Comparison of ENCODE assay signal across 2 fruit fly cellular contexts in the genomic region with DNA sequence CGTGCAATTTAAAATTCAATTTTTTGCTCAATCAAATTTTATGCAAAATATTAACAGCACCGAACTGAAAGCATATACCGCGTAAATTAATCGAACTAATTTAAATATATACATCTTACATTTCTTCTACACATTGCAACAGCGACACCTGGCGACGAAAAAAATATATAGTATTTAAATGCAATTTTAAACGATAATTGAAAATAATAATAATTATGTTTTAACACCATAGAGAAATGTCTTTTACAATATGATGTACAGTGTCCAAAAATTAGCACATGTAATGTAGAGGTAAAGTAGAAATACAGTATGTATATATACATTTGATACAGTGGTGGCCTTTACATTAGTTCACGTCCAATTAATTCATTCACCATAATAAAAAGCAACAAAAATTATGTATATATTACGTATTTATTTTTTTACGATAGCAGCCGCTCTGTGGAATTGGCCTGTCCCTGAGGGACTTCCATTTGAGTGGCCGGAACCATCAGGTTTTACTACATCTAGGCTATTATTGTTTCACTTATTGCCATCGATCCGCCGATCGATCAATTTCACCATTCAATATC.
A peak's percentile ranks its signal among the peaks of the same experiment; 100 is the strongest.
TF ChIP-seq lines count a peak whose summit lies in the region.

No protein-coding gene starts in this region.

- TF ChIP-seq CTCF in whole organism, embryonic (GFP tag; optimal IDR thresholded peaks at IDR 0.05; lab: Kevin White, UChicago): peak; percentile 91

TF ChIP-seq in whole organism, embryonic, 481 proteins besides CTCF, POLR2A, EP300 and RAD21 (continues in another document):
- peak; percentile 69 for TF ChIP-seq amos (GFP tag; IDR thresholded peaks at IDR 0.05; lab: Robert Waterston, UW; ENCODE audit: partially characterized antibody)
- TF ChIP-seq so (GFP tag; IDR thresholded peaks at IDR 0.05; lab: Robert Waterston, UW): 0 out of 3 replicates have a peak, but pooled peaks have one; percentile 25
- peak; percentile 76 for TF ChIP-seq knrl (GFP tag; IDR thresholded peaks at IDR 0.05; lab: Robert Waterston, UW; ENCODE audit: partially characterized antibody)
- TF ChIP-seq Dad (GFP tag; optimal IDR thresholded peaks at IDR 0.05; lab: Kevin White, UChicago): no peak
- peak; percentile 96 for TF ChIP-seq CG15073 (GFP tag; optimal IDR thresholded peaks at IDR 0.05; lab: Kevin White, UChicago)
- TF ChIP-seq CG14441 (GFP tag; IDR thresholded peaks at IDR 0.05; lab: Robert Waterston, UW): 0 out of 2 replicates have a peak, but pooled peaks have one; percentile 15
- TF ChIP-seq Rfx (GFP tag; IDR thresholded peaks at IDR 0.05; lab: Robert Waterston, UW): peak; percentile 23; the same call in 1 of the 2 replicates
- peak; percentile 31 for TF ChIP-seq CG12391 (tag; optimal IDR thresholded peaks at IDR 0.05; lab: Kevin White, UChicago)
- peak; percentile 56 for TF ChIP-seq stwl (tag; optimal IDR thresholded peaks at IDR 0.05; lab: Kevin White, UChicago)
- TF ChIP-seq Camta (GFP tag; optimal IDR thresholded peaks at IDR 0.05; lab: Kevin White, UChicago): no peak
- TF ChIP-seq Ssrp (tag; optimal IDR thresholded peaks at IDR 0.05; lab: Kevin White, UChicago): peak; percentile 9
- peak; percentile 22 for TF ChIP-seq pita (GFP tag; optimal IDR thresholded peaks at IDR 0.05; lab: Kevin White, UChicago)
- TF ChIP-seq Xrp1 (GFP tag; IDR thresholded peaks at IDR 0.05; lab: Robert Waterston, UW): 0 out of 2 replicates have a peak, but pooled peaks have one; percentile 11
- TF ChIP-seq Dek (tag; optimal IDR thresholded peaks at IDR 0.05; lab: Kevin White, UChicago): peak; percentile 16
- peak; percentile 52; the same call in 1 of the 3 replicates for TF ChIP-seq CG6791 (GFP tag; IDR thresholded peaks at IDR 0.05; lab: Robert Waterston, UW; ENCODE audit: partially characterized antibody)
- no peak for TF ChIP-seq jing (GFP tag; optimal IDR thresholded peaks at IDR 0.05; lab: Kevin White, UChicago)
- TF ChIP-seq CG42726 (GFP tag; IDR thresholded peaks at IDR 0.05; lab: Robert Waterston, UW; ENCODE audit: partially characterized antibody): 0 out of 2 replicates have a peak, but pooled peaks have one; percentile 40
- 0 out of 2 replicates have a peak, but pooled peaks have one; percentile 15 for TF ChIP-seq Ada2b (GFP tag; IDR thresholded peaks at IDR 0.05; lab: Robert Waterston, UW)
- TF ChIP-seq CG13287 (GFP tag; IDR thresholded peaks at IDR 0.05; lab: Robert Waterston, UW; ENCODE audit: partially characterized antibody): peak; percentile 44; the same call in 1 of the 2 replicates
- TF ChIP-seq CG7963 (GFP tag; IDR thresholded peaks at IDR 0.05; lab: Robert Waterston, UW; ENCODE audit: partially characterized antibody): 0 out of 3 replicates have a peak, but pooled peaks have one; percentile 14
- TF ChIP-seq dan (GFP tag; IDR thresholded peaks at IDR 0.05; lab: Robert Waterston, UW): no peak
- TF ChIP-seq phol (tag; optimal IDR thresholded peaks at IDR 0.05; lab: Kevin White, UChicago): peak; percentile 4
- peak; percentile 72 for TF ChIP-seq CG16813 (GFP tag; IDR thresholded peaks at IDR 0.05; lab: Robert Waterston, UW; ENCODE audit: partially characterized antibody)
- no peak for TF ChIP-seq Atf3 (GFP tag; optimal IDR thresholded peaks at IDR 0.05; lab: Kevin White, UChicago)
- TF ChIP-seq CG2712 (tag; optimal IDR thresholded peaks at IDR 0.05; lab: Kevin White, UChicago): peak; percentile 58
- TF ChIP-seq zen (tag; optimal IDR thresholded peaks at IDR 0.05; lab: Kevin White, UChicago): peak; percentile 24
- TF ChIP-seq Sox102F (GFP tag; optimal IDR thresholded peaks at IDR 0.05; lab: Kevin White, UChicago): peak; percentile 3
- TF ChIP-seq gcm (GFP tag; optimal IDR thresholded peaks at IDR 0.05; lab: Kevin White, UChicago): no peak
- no peak for TF ChIP-seq MTF-1 (GFP tag; optimal IDR thresholded peaks at IDR 0.05; lab: Kevin White, UChicago; ENCODE audit: borderline replicate concordance)
- peak; percentile 44; the same call in 1 of the 2 replicates for TF ChIP-seq bbx (GFP tag; IDR thresholded peaks at IDR 0.05; lab: Robert Waterston, UW; ENCODE audit: partially characterized antibody)
- TF ChIP-seq Dref (GFP tag; IDR thresholded peaks at IDR 0.05; lab: Robert Waterston, UW): no peak
- peak; percentile 40; the same call in 1 of the 2 replicates for TF ChIP-seq inv (GFP tag; IDR thresholded peaks at IDR 0.05; lab: Robert Waterston, UW; ENCODE audit: partially characterized antibody)
- TF ChIP-seq CG7928 (GFP tag; optimal IDR thresholded peaks at IDR 0.05; lab: Kevin White, UChicago): no peak
- TF ChIP-seq kni (GFP tag; optimal IDR thresholded peaks at IDR 0.05; lab: Kevin White, UChicago): no peak
- TF ChIP-seq pan (optimal IDR thresholded peaks at IDR 0.05; lab: Kevin White, UChicago): no peak
- peak in 1 of 2 experiments; percentile 13 for TF ChIP-seq pan (GFP tag; optimal IDR thresholded peaks at IDR 0.05 in 1 of 2, IDR thresholded peaks at IDR 0.05 in 1 of 2)

TF ChIP-seq in whole organism, wandering third instar larva, 38 proteins besides CTCF, POLR2A, EP300 and RAD21:
- TF ChIP-seq sage (GFP tag; optimal IDR thresholded peaks at IDR 0.05; lab: Kevin White, UChicago) (no peak), fru (GFP tag; optimal IDR thresholded peaks at IDR 0.05; lab: Kevin White, UChicago) (no peak), Mio (GFP tag; optimal IDR thresholded peaks at IDR 0.05; lab: Kevin White, UChicago) (no peak), Myc (optimal IDR thresholded peaks at IDR 0.05; lab: Kevin White, UChicago) (peak; percentile 28)
